Worm (Caenorhabditis elegans) whole organism, early embryonic: ENCODE results near the gene F29B9.5.

ENCODE experiments used
- B0310.2 ChIP-seq: sonication (generic microtip); optimal IDR thresholded peaks from 2 replicates; lab custom pipeline; 2016; ENCODE audit warnings: mild to moderate bottlenecking, missing genetic modification characterization, missing compliant biosample characterization
- aly-1 ChIP-seq: sonication (generic microtip); optimal IDR thresholded peaks from 2 replicates; lab custom pipeline; 2016; ENCODE audit warnings: missing genetic modification characterization, missing compliant biosample characterization
- ama-1 ChIP-seq: fragments of 150-350 bp; optimal IDR thresholded peaks from 2 replicates; lab custom pipeline; 2014
- ceh-13 ChIP-seq: fragments of 200-800 bp; sonication (Bioruptor generic); optimal IDR thresholded peaks from 2 replicates; lab custom pipeline; 2018; ENCODE audit warnings: mild to moderate bottlenecking, missing genetic modification characterization, missing compliant biosample characterization
- ets-7 ChIP-seq: sonication (generic microtip); optimal IDR thresholded peaks from 2 replicates; lab custom pipeline; 2016; ENCODE audit warnings: missing genotype, missing genetic modification characterization, missing compliant biosample characterization
- flt-1 ChIP-seq: fragments of 200-800 bp; sonication (Bioruptor generic); IDR thresholded peaks from 2 replicates; pipeline ENCODE4 v1.3.6; 2022; ENCODE audit warnings: missing genetic modification characterization, missing compliant biosample characterization
- hmbx-1 ChIP-seq: sonication (generic microtip); optimal IDR thresholded peaks from 2 replicates; lab custom pipeline; 2016; ENCODE audit warnings: mild to moderate bottlenecking, missing genetic modification characterization, missing compliant biosample characterization
- pes-1 ChIP-seq: fragments of 200-800 bp; sonication (Bioruptor generic); IDR thresholded peaks from 2 replicates; pipeline ENCODE4 v1.3.6; 2022; ENCODE audit warnings: missing genetic modification reagents, missing genetic modification characterization, missing compliant biosample characterization
- scrt-1 ChIP-seq: fragments of 200-800 bp; sonication (Bioruptor generic); IDR thresholded peaks from 2 replicates; pipeline ENCODE4 v1.3.6; 2022; ENCODE audit warnings: missing genetic modification characterization, missing compliant biosample characterization
- tbx-37 ChIP-seq: fragments of 200-800 bp; sonication (Bioruptor generic); conservative IDR thresholded peaks from 2 replicates; pipeline ENCODE4 v1.3.6; 2022; ENCODE audit warnings: missing genetic modification reagents, missing genetic modification characterization, missing compliant biosample characterization
- tra-4 ChIP-seq: sonication (generic microtip); optimal IDR thresholded peaks from 2 replicates; lab custom pipeline; 2017; ENCODE audit warnings: missing genetic modification characterization, missing compliant biosample characterization

DNA sequence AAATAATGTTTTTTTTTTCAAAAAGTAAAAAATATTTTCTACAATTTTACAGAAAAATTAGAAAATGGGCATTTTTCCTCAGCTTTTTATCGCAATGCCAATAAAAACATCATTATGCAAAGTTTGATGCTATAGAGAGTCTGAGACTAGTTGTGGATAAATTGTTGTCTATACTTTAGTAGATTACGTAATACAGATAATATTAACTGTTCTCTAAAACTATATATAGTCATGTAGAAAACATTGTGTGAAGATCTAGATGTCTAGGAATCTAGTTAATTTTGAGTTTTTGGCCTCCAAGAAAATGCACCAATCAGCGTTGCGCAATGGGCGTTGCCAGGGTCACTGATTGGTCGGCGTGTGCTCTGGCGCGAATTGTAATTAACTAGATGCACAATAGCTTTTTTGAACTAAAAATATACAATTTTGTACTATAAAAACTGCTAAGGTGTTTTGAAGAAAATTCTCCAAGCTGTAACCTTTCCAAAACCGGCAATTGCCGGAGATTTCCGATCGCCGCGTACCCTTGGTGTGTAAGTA is 34.1 kb downstream of the F29B9.5 start:
- no peak for TF ChIP-seq ets-7 (tag; lab: Kevin White, UChicago)
- TF ChIP-seq scrt-1 (GFP tag; lab: Robert Waterston, UW), result no peak
- TF ChIP-seq hmbx-1, result no peak
- TF ChIP-seq ama-1 (lab: Kevin White, UChicago), result no peak
- no peak for TF ChIP-seq ceh-13
- TF ChIP-seq tbx-37, result no peak
- TF ChIP-seq flt-1 (GFP tag; lab: Robert Waterston, UW), result no peak
- no peak for TF ChIP-seq tra-4 (tag; lab: Kevin White, UChicago)
- TF ChIP-seq B0310.2, result no peak
- no peak for TF ChIP-seq aly-1 (tag; lab: Kevin White, UChicago)
- no peak for TF ChIP-seq pes-1 (GFP tag; lab: Robert Waterston, UW)
